Worm (Caenorhabditis elegans) whole organism, L4 larva: ENCODE data around the gene snf-5.

Source experiments
- F26F4.8 ChIP-seq: fragments of 200-800 bp; sonication (Bioruptor generic); conservative IDR thresholded peaks from 2 replicates; pipeline ENCODE4 v1.3.6; 2022; ENCODE audit warnings: missing genetic modification characterization, missing compliant biosample characterization
- F44E2.7 ChIP-seq: fragments of 200-800 bp; sonication (Bioruptor generic); IDR thresholded peaks from 2 replicates; pipeline ENCODE4 v2.1.2; 2022; ENCODE audit warnings: missing genetic modification characterization, missing compliant biosample characterization
- R02D3.7 ChIP-seq: fragments of 150-350 bp; sonication (generic microtip); optimal IDR thresholded peaks from 3 replicates; lab custom pipeline; 2014; ENCODE audit warnings: missing biosample characterization, missing genetic modification characterization
- T26A8.4 ChIP-seq: fragments of 200-800 bp; sonication (Bioruptor generic); IDR thresholded peaks from 2 replicates; pipeline ENCODE4 v1.3.6; 2022; ENCODE audit warnings: missing genetic modification characterization, missing compliant biosample characterization
- Y105C5A.15 ChIP-seq: fragments of 200-800 bp; sonication (Bioruptor generic); IDR thresholded peaks from 2 replicates; pipeline ENCODE4 v1.3.6; 2022; ENCODE audit warnings: missing genetic modification characterization, missing compliant biosample characterization
- Y48G9A.11 ChIP-seq: fragments of 200-800 bp; sonication (Bioruptor generic); IDR thresholded peaks from 2 replicates; pipeline ENCODE4 v1.3.6; 2022; ENCODE audit warnings: missing genetic modification reagents, missing genetic modification characterization, missing compliant biosample characterization
- Y5F2A.4 ChIP-seq: fragments of 200-800 bp; sonication (Bioruptor generic); optimal IDR thresholded peaks from 2 replicates; lab custom pipeline; 2018; ENCODE audit warnings: mild to moderate bottlenecking, missing genetic modification characterization, missing compliant biosample characterization
- Y75B8A.6 ChIP-seq: fragments of 200-800 bp; sonication (Bioruptor generic); IDR thresholded peaks from 2 replicates; pipeline ENCODE4 v1.3.6; 2022; ENCODE audit warnings: missing genetic modification reagents, missing genetic modification characterization, missing compliant biosample characterization
- ZK337.2 ChIP-seq: fragments of 200-800 bp; sonication (Bioruptor generic); IDR thresholded peaks from 2 replicates; pipeline ENCODE4 v1.3.6; 2022; ENCODE audit warnings: missing genetic modification reagents, missing genetic modification characterization, missing compliant biosample characterization
- ZK546.5 ChIP-seq, 2 experiments: sonication (generic microtip); optimal IDR thresholded peaks; 2 replicates each; lab custom pipeline; 2017; ENCODE audit warnings: missing biosample characterization in 2 of 2, missing genetic modification characterization in 2 of 2
- ama-1 ChIP-seq: fragments of 150-350 bp; optimal IDR thresholded peaks from 2 replicates; lab custom pipeline; 2014; ENCODE audit warnings: inconsistent platforms, mixed read lengths
- arid-1 ChIP-seq: fragments of 200-800 bp; sonication (Bioruptor generic); conservative IDR thresholded peaks from 2 replicates; pipeline ENCODE4 v1.3.6; 2022; ENCODE audit warnings: missing genetic modification reagents, missing genetic modification characterization, missing compliant biosample characterization
- ceh-20 ChIP-seq: fragments of 200-800 bp; sonication (Bioruptor generic); IDR thresholded peaks from 2 replicates; pipeline ENCODE4 v1.3.6; 2022; ENCODE audit warnings: missing genetic modification reagents, missing genetic modification characterization, missing compliant biosample characterization
- ceh-32 ChIP-seq: sonication (generic microtip); optimal IDR thresholded peaks from 2 replicates; lab custom pipeline; 2016; ENCODE audit warnings: mild to moderate bottlenecking, missing genetic modification characterization, missing compliant biosample characterization; ENCODE audit not compliant: poor library complexity
- ceh-62 ChIP-seq: sonication (generic microtip); optimal IDR thresholded peaks from 2 replicates; lab custom pipeline; 2017; ENCODE audit warnings: missing biosample characterization, missing genetic modification characterization
- ceh-82 ChIP-seq: sonication (generic microtip); optimal IDR thresholded peaks from 2 replicates; lab custom pipeline; 2017; ENCODE audit warnings: missing biosample characterization, missing genetic modification characterization
- daf-12 ChIP-seq: fragments of 150-350 bp; optimal IDR thresholded peaks from 2 replicates; lab custom pipeline; 2014; ENCODE audit warnings: missing biosample characterization, missing genetic modification reagents, missing genetic modification characterization
- daf-16 ChIP-seq, 3 experiments: sonication (generic microtip); optimal IDR thresholded peaks; 2 replicates each; lab custom pipeline; 2016 to 2017; ENCODE audit warnings: missing genetic modification characterization in 3 of 3, missing genetic modification reagents in 3 of 3, mild to moderate bottlenecking in 2 of 3, missing compliant biosample characterization in 2 of 3, missing biosample characterization in 1 of 3, moderate library complexity in 1 of 3
- dmd-8 ChIP-seq: fragments of 200-800 bp; sonication (Bioruptor generic); IDR thresholded peaks from 2 replicates; pipeline ENCODE4 v1.3.6; 2022; ENCODE audit warnings: missing genetic modification characterization, missing compliant biosample characterization
- dve-1 ChIP-seq: sonication (generic microtip); optimal IDR thresholded peaks from 2 replicates; lab custom pipeline; 2017; ENCODE audit warnings: antibody characterized with exemption, mild to moderate bottlenecking, missing genetic modification characterization, missing compliant biosample characterization; ENCODE audit not compliant: insufficient read depth
- egl-43 ChIP-seq: fragments of 200-800 bp; sonication (Bioruptor generic); IDR thresholded peaks from 2 replicates; pipeline ENCODE4 v1.3.6; 2022; ENCODE audit warnings: missing genetic modification reagents, missing genetic modification characterization, missing compliant biosample characterization
- fkh-10 ChIP-seq: fragments of 150-350 bp; optimal IDR thresholded peaks from 2 replicates; lab custom pipeline; 2014; ENCODE audit warnings: missing biosample characterization, missing genetic modification reagents, missing genetic modification characterization
- hlh-11 ChIP-seq: fragments of 200-800 bp; sonication (Bioruptor generic); optimal IDR thresholded peaks from 2 replicates; lab custom pipeline; 2018; ENCODE audit warnings: mild to moderate bottlenecking, missing genetic modification characterization, missing compliant biosample characterization
- jun-1 ChIP-seq: fragments of 150-350 bp; optimal IDR thresholded peaks from 2 replicates; lab custom pipeline; 2014; ENCODE audit warnings: missing biosample characterization, missing genetic modification reagents, missing genetic modification characterization
- lin-15B ChIP-seq: fragments of 150-350 bp; sonication (generic microtip); optimal IDR thresholded peaks from 3 replicates; lab custom pipeline; 2014; ENCODE audit warnings: missing biosample characterization, missing genetic modification characterization
- lir-3 ChIP-seq: sonication (generic microtip); optimal IDR thresholded peaks from 2 replicates; lab custom pipeline; 2016; ENCODE audit warnings: mild to moderate bottlenecking, missing genetic modification characterization, missing compliant biosample characterization
- lsy-2 ChIP-seq, 2 experiments: fragments of 150-350 bp in 1 of 2; sonication (generic microtip) in 1 of 2; optimal IDR thresholded peaks; 2 replicates each; lab custom pipeline; 2014 to 2017; ENCODE audit warnings: missing biosample characterization in 2 of 2, missing genetic modification characterization in 2 of 2
- madf-9 ChIP-seq: fragments of 200-800 bp; sonication (Bioruptor generic); conservative IDR thresholded peaks from 2 replicates; pipeline ENCODE4 v1.3.6; 2022; ENCODE audit warnings: missing genetic modification reagents, missing genetic modification characterization, missing compliant biosample characterization
- mdl-1 ChIP-seq, 2 experiments: fragments of 150-350 bp in 1 of 2; sonication (generic microtip) in 1 of 2; optimal IDR thresholded peaks; 2 replicates each; lab custom pipeline; 2014 to 2017; ENCODE audit warnings: missing biosample characterization in 2 of 2, missing genetic modification characterization in 2 of 2
- mep-1 ChIP-seq: fragments of 150-350 bp; sonication (generic microtip); optimal IDR thresholded peaks from 3 replicates; lab custom pipeline; 2014; ENCODE audit warnings: missing biosample characterization, missing genetic modification characterization
- mxl-2 ChIP-seq: fragments of 200-800 bp; sonication (Bioruptor generic); conservative IDR thresholded peaks from 2 replicates; pipeline ENCODE4 v1.3.6; 2022; ENCODE audit warnings: missing genetic modification reagents, missing genetic modification characterization, missing compliant biosample characterization
- nhr-10 ChIP-seq: fragments of 150-350 bp; optimal IDR thresholded peaks from 2 replicates; lab custom pipeline; 2014; ENCODE audit warnings: missing biosample characterization, missing genetic modification characterization
- nhr-102 ChIP-seq: sonication (generic microtip); optimal IDR thresholded peaks from 2 replicates; lab custom pipeline; 2016; ENCODE audit warnings: mild to moderate bottlenecking, missing genetic modification characterization, moderate library complexity, missing compliant biosample characterization
- nhr-11 ChIP-seq: fragments of 150-350 bp; optimal IDR thresholded peaks from 2 replicates; lab custom pipeline; 2014; ENCODE audit warnings: missing biosample characterization, missing genetic modification characterization
- nhr-111 ChIP-seq: fragments of 200-800 bp; sonication (Bioruptor generic); optimal IDR thresholded peaks from 2 replicates; lab custom pipeline; 2018; ENCODE audit warnings: mild to moderate bottlenecking, missing genetic modification characterization, missing compliant biosample characterization
- nhr-237 ChIP-seq: sonication (generic microtip); optimal IDR thresholded peaks from 2 replicates; lab custom pipeline; 2017; ENCODE audit warnings: missing biosample characterization, missing genetic modification characterization
- nhr-25 ChIP-seq: sonication (generic microtip); optimal IDR thresholded peaks from 2 replicates; lab custom pipeline; 2017; ENCODE audit warnings: missing genetic modification characterization, mild to moderate bottlenecking, missing compliant biosample characterization, antibody characterized with exemption, moderate library complexity, borderline replicate concordance; ENCODE audit not compliant: insufficient read depth
- nhr-42 ChIP-seq: fragments of 200-800 bp; sonication (Bioruptor generic); IDR thresholded peaks from 2 replicates; pipeline ENCODE4 v1.3.6; 2022; ENCODE audit warnings: missing genetic modification characterization, missing compliant biosample characterization
- nhr-48 ChIP-seq: sonication (generic microtip); optimal IDR thresholded peaks from 2 replicates; lab custom pipeline; 2016; ENCODE audit warnings: mild to moderate bottlenecking, missing genetic modification characterization, missing compliant biosample characterization
- rbr-2 ChIP-seq: sonication (generic microtip); optimal IDR thresholded peaks from 2 replicates; lab custom pipeline; 2016; ENCODE audit warnings: missing genotype, missing genetic modification characterization, missing compliant biosample characterization
- set-16 ChIP-seq: fragments of 200-800 bp; sonication (Bioruptor generic); IDR thresholded peaks from 2 replicates; pipeline ENCODE4 v1.3.6; 2022; ENCODE audit warnings: missing genetic modification reagents, missing genetic modification characterization, missing compliant biosample characterization
- unc-39 ChIP-seq: sonication (generic microtip); optimal IDR thresholded peaks from 2 replicates; lab custom pipeline; 2017; ENCODE audit warnings: missing biosample characterization, missing genetic modification characterization
- zip-2 ChIP-seq: fragments of 150-350 bp; optimal IDR thresholded peaks from 2 replicates; lab custom pipeline; 2014; ENCODE audit warnings: missing biosample characterization, missing genetic modification characterization
- ztf-11 ChIP-seq: fragments of 150-350 bp; optimal IDR thresholded peaks from 2 replicates; lab custom pipeline; 2014; ENCODE audit warnings: missing biosample characterization, missing genetic modification characterization
- ztf-7 ChIP-seq: fragments of 150-350 bp; optimal IDR thresholded peaks from 2 replicates; lab custom pipeline; 2014; ENCODE audit warnings: missing biosample characterization, missing genetic modification characterization

snf-5 gene

DNA sequence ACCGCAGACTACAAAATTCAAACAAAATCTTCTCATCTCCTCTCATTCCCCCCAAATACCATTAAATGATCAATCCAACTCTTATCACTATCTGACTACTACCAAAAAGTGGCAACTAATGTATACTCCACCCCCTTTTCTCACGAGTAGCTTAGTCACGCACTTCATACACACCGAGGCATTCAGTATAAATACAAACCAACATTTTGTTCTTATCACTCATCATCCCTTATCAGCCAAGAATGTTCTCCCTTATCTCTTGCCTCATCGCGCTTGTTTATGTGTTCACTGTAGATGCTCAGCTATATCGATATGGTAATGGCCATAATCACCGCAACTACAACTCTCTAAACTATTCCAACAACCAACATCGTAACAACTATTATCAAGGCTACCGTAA lies 42.1 kb downstream of the snf-5 start, which contains the start of gene Y46G5A.36 (continued):
- no peak for TF ChIP-seq set-16 (GFP tag; lab: Robert Waterston, UW)
- TF ChIP-seq Y105C5A.15 (GFP tag; lab: Robert Waterston, UW): no peak
- no peak for TF ChIP-seq T26A8.4 (GFP tag; lab: Robert Waterston, UW)
- no peak for TF ChIP-seq rbr-2
- no peak for TF ChIP-seq ceh-62
- no peak for TF ChIP-seq ceh-82 (tag; lab: Kevin White, UChicago)
- TF ChIP-seq F26F4.8: no peak
- no peak for TF ChIP-seq zip-2
- no peak for TF ChIP-seq R02D3.7 (tag; lab: Kevin White, UChicago)
- no peak for TF ChIP-seq Y48G9A.11 (GFP tag; lab: Robert Waterston, UW)
- TF ChIP-seq nhr-237 (tag; lab: Kevin White, UChicago): no peak
- peak; percentile 87 for TF ChIP-seq dve-1 (tag; lab: Kevin White, UChicago)
- no peak for TF ChIP-seq Y5F2A.4 (GFP tag; lab: Kevin White, UChicago)
- no peak for TF ChIP-seq ama-1 (lab: Kevin White, UChicago)
- no peak for TF ChIP-seq ztf-7 (tag; lab: Kevin White, UChicago)
- no peak for TF ChIP-seq madf-9 (GFP tag; lab: Robert Waterston, UW)
- TF ChIP-seq F44E2.7 (GFP tag; lab: Robert Waterston, UW): no peak
- no peak for TF ChIP-seq dmd-8 (GFP tag; lab: Robert Waterston, UW)
- no peak for TF ChIP-seq arid-1 (GFP tag; lab: Robert Waterston, UW)
- TF ChIP-seq daf-12 (tag; lab: Kevin White, UChicago): no peak
- TF ChIP-seq lsy-2 (tag; optimal IDR thresholded peaks at IDR 0.05; lab: Kevin White, UChicago): no peak
- TF ChIP-seq mep-1 (tag; lab: Kevin White, UChicago): no peak
- TF ChIP-seq lir-3: no peak
- no peak for TF ChIP-seq Y75B8A.6 (GFP tag; lab: Robert Waterston, UW)
- no peak for TF ChIP-seq nhr-10 (tag; lab: Kevin White, UChicago)
- peak in 1 of 2 experiments; percentile 34 for TF ChIP-seq mdl-1 (tag; optimal IDR thresholded peaks at IDR 0.05; lab: Kevin White, UChicago)
- no peak for TF ChIP-seq lin-15B
- no peak for TF ChIP-seq jun-1 (tag; lab: Kevin White, UChicago)
- no peak for TF ChIP-seq ZK337.2 (GFP tag; lab: Robert Waterston, UW)
- TF ChIP-seq fkh-10 (GFP tag; lab: Kevin White, UChicago): no peak
- TF ChIP-seq ceh-32 (tag; lab: Kevin White, UChicago): no peak
- peak; percentile 59 for TF ChIP-seq hlh-11 (tag; lab: Kevin White, UChicago)
- TF ChIP-seq unc-39: no peak
- no peak for TF ChIP-seq nhr-48 (tag; lab: Kevin White, UChicago)
- no peak for TF ChIP-seq daf-16 (GFP tag; optimal IDR thresholded peaks at IDR 0.05; lab: Kevin White, UChicago)
- peak; percentile 89 for TF ChIP-seq daf-16 (tag; optimal IDR thresholded peaks at IDR 0.05; lab: Kevin White, UChicago)
- no peak for TF ChIP-seq ceh-20 (GFP tag; lab: Robert Waterston, UW)
- TF ChIP-seq nhr-111: no peak
- TF ChIP-seq nhr-42 (GFP tag; lab: Robert Waterston, UW): no peak
- no peak for TF ChIP-seq nhr-25 (tag; lab: Kevin White, UChicago)
- TF ChIP-seq nhr-11: no peak
- TF ChIP-seq mxl-2 (GFP tag; lab: Robert Waterston, UW): no peak

DNA sequence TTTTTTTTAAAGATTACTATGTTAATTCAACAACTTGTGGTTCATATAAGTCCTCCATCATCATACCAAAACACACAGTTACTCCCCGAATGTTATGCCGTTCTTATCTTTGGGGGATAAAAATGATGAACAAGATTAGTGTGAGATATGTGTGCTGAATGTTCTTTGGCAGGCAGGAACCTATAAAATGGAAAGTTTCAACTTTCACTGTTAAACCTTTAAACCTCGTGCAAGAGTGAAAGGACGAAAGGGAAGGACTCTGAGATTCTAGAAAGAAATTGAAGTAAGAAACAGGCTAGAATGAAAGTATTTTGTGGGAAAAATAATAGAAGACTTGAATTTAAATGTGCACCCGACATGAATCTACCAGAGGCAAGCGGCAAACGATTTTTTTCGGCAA lies 45.6 kb downstream of the snf-5 start:
- no peak for TF ChIP-seq nhr-102 (tag; lab: Kevin White, UChicago)
- no peak for TF ChIP-seq nhr-111
- no peak for TF ChIP-seq rbr-2
- no peak for TF ChIP-seq egl-43 (GFP tag; lab: Robert Waterston, UW)
- TF ChIP-seq ZK546.5 (tag; optimal IDR thresholded peaks at IDR 0.05; lab: Kevin White, UChicago): no peak
- TF ChIP-seq ztf-11 (tag; lab: Kevin White, UChicago): no peak
- TF ChIP-seq, all 104 proteins: peak for 0
